Worm (Caenorhabditis elegans) whole organism, young adult: ENCODE data around the gene C26B2.7.

ENCODE experiments used
- B0019.2 ChIP-seq: fragments of 200-800 bp; sonication (Bioruptor generic); conservative IDR thresholded peaks from 2 replicates; pipeline ENCODE4 v1.3.6; 2022; ENCODE audit warnings: missing genetic modification reagents, missing genetic modification characterization, missing compliant biosample characterization
- B0035.1 ChIP-seq: sonication (generic microtip); optimal IDR thresholded peaks from 2 replicates; lab custom pipeline; 2016; ENCODE audit warnings: missing genetic modification characterization, mild to moderate bottlenecking, missing compliant biosample characterization, missing genotype, missing genetic modification reagents
- F49E8.2 ChIP-seq: sonication (generic microtip); optimal IDR thresholded peaks from 3 replicates; lab custom pipeline; 2017; ENCODE audit warnings: missing genetic modification characterization, mild to moderate bottlenecking, missing compliant biosample characterization, antibody characterized with exemption, moderate library complexity; ENCODE audit not compliant: insufficient read depth
- F57C9.4 ChIP-seq: sonication (generic microtip); optimal IDR thresholded peaks from 2 replicates; lab custom pipeline; 2017; ENCODE audit warnings: mild to moderate bottlenecking, missing genetic modification characterization, missing compliant biosample characterization
- K11D2.4 ChIP-seq: fragments of 200-800 bp; sonication (Bioruptor generic); IDR thresholded peaks from 2 replicates; pipeline ENCODE4 v1.3.6; 2022; ENCODE audit warnings: missing genetic modification reagents, missing genetic modification characterization, missing compliant biosample characterization
- T07F8.4 ChIP-seq: sonication (generic microtip); optimal IDR thresholded peaks from 2 replicates; lab custom pipeline; 2016; ENCODE audit warnings: mild to moderate bottlenecking, missing genetic modification characterization, moderate library complexity, missing compliant biosample characterization
- Y53F4B.3 ChIP-seq: fragments of 200-800 bp; sonication (Bioruptor generic); IDR thresholded peaks from 2 replicates; pipeline ENCODE4 v1.3.6; 2022; ENCODE audit warnings: missing genetic modification reagents, missing genetic modification characterization, missing compliant biosample characterization
- Y67H2A.10 ChIP-seq: fragments of 200-800 bp; sonication (Bioruptor generic); conservative IDR thresholded peaks from 2 replicates; pipeline ENCODE4 v1.3.6; 2022; ENCODE audit warnings: missing genetic modification reagents, missing genetic modification characterization, missing compliant biosample characterization
- akir-1 ChIP-seq: fragments of 200-800 bp; sonication (Bioruptor generic); optimal IDR thresholded peaks from 2 replicates; lab custom pipeline; 2018; ENCODE audit warnings: mild to moderate bottlenecking, missing genetic modification characterization, moderate library complexity, missing compliant biosample characterization
- aptf-2 ChIP-seq: fragments of 200-800 bp; sonication (Bioruptor generic); conservative IDR thresholded peaks from 2 replicates; pipeline ENCODE4 v1.3.6; 2022; ENCODE audit warnings: missing genetic modification reagents, missing genetic modification characterization, missing compliant biosample characterization
- aptf-3 ChIP-seq: fragments of 200-800 bp; sonication (Bioruptor generic); IDR thresholded peaks from 2 replicates; pipeline ENCODE4 v1.3.6; 2022; ENCODE audit warnings: missing genetic modification characterization, missing compliant biosample characterization
- attf-3 ChIP-seq: fragments of 200-800 bp; sonication (Bioruptor generic); conservative IDR thresholded peaks from 2 replicates; pipeline ENCODE4 v1.3.6; 2022; ENCODE audit warnings: missing genetic modification reagents, missing genetic modification characterization, missing compliant biosample characterization
- ceh-40 ChIP-seq: fragments of 200-800 bp; sonication (Bioruptor generic); IDR thresholded peaks from 2 replicates; pipeline ENCODE4 v1.3.6; 2022; ENCODE audit warnings: missing genetic modification characterization, missing compliant biosample characterization
- efl-1 ChIP-seq: fragments of 150-350 bp; optimal IDR thresholded peaks from 2 replicates; lab custom pipeline; 2014; ENCODE audit warnings: missing biosample characterization, missing genetic modification reagents, missing genetic modification characterization
- fkh-3 ChIP-seq: sonication (generic microtip); optimal IDR thresholded peaks from 2 replicates; lab custom pipeline; 2016; ENCODE audit warnings: mild to moderate bottlenecking, missing genetic modification characterization, missing compliant biosample characterization
- hlh-26 ChIP-seq: fragments of 200-800 bp; sonication (Bioruptor generic); conservative IDR thresholded peaks from 2 replicates; pipeline ENCODE4 v1.3.6; 2022; ENCODE audit warnings: missing genetic modification reagents, missing genetic modification characterization, missing compliant biosample characterization
- hmg-20 ChIP-seq: fragments of 200-800 bp; sonication (Bioruptor generic); IDR thresholded peaks from 2 replicates; pipeline ENCODE4 v1.3.6; 2022; ENCODE audit warnings: missing genetic modification reagents, missing genetic modification characterization, missing compliant biosample characterization
- hsf-1 ChIP-seq: fragments of 200-800 bp; sonication (Bioruptor generic); IDR thresholded peaks from 2 replicates; pipeline ENCODE4 v1.3.6; 2022; ENCODE audit warnings: missing genetic modification reagents, missing genetic modification characterization, missing compliant biosample characterization
- let-607 ChIP-seq, 2 experiments: fragments of 200-800 bp in 1 of 2; sonication (Bioruptor generic) in 1 of 2; sonication (generic microtip) in 1 of 2; optimal IDR thresholded peaks; 2 replicates each; lab custom pipeline; 2016 to 2018; ENCODE audit warnings: mild to moderate bottlenecking in 2 of 2, missing compliant biosample characterization in 2 of 2, missing genetic modification characterization in 2 of 2, moderate library complexity in 2 of 2, missing genotype in 1 of 2
- lin-40 ChIP-seq: sonication (generic microtip); optimal IDR thresholded peaks from 2 replicates; lab custom pipeline; 2016; ENCODE audit warnings: missing genetic modification characterization, mild to moderate bottlenecking, missing compliant biosample characterization, missing genotype, missing genetic modification reagents
- lsy-27 ChIP-seq: sonication (generic microtip); optimal IDR thresholded peaks from 2 replicates; lab custom pipeline; 2017; ENCODE audit warnings: missing genetic modification characterization, mild to moderate bottlenecking, missing compliant biosample characterization, antibody characterized with exemption, missing genotype, borderline replicate concordance; ENCODE audit not compliant: insufficient read depth
- madf-3 ChIP-seq: fragments of 200-800 bp; sonication (Bioruptor generic); IDR thresholded peaks from 2 replicates; pipeline ENCODE4 v1.3.6; 2022; ENCODE audit warnings: missing genetic modification reagents, missing genetic modification characterization, missing compliant biosample characterization
- madf-8 ChIP-seq: fragments of 200-800 bp; sonication (Bioruptor generic); conservative IDR thresholded peaks from 2 replicates; pipeline ENCODE4 v1.3.6; 2022; ENCODE audit warnings: missing genetic modification reagents, missing genetic modification characterization, missing compliant biosample characterization
- mel-28 ChIP-seq: sonication (generic microtip); optimal IDR thresholded peaks from 2 replicates; lab custom pipeline; 2016; ENCODE audit warnings: borderline replicate concordance, mild to moderate bottlenecking, missing genetic modification characterization, missing compliant biosample characterization
- nhr-27 ChIP-seq: fragments of 200-800 bp; sonication (Bioruptor generic); optimal IDR thresholded peaks from 2 replicates; lab custom pipeline; 2018; ENCODE audit warnings: mild to moderate bottlenecking, missing genetic modification characterization, moderate library complexity, missing compliant biosample characterization
- nhr-80 ChIP-seq: sonication (generic microtip); optimal IDR thresholded peaks from 2 replicates; lab custom pipeline; 2016; ENCODE audit warnings: missing genetic modification characterization, missing compliant biosample characterization
- pbrm-1 ChIP-seq: fragments of 200-800 bp; sonication (Bioruptor generic); IDR thresholded peaks from 2 replicates; pipeline ENCODE4 v1.3.6; 2022; ENCODE audit warnings: missing genetic modification reagents, missing genetic modification characterization, missing compliant biosample characterization
- rec-8 ChIP-seq, 2 experiments: sonication (generic microtip); optimal IDR thresholded peaks; 2 replicates each; lab custom pipeline; 2016; ENCODE audit warnings: mild to moderate bottlenecking in 2 of 2, missing genetic modification characterization in 2 of 2, missing genetic modification reagents in 2 of 2, missing genotype in 2 of 2, missing biosample characterization in 1 of 2, missing compliant biosample characterization in 1 of 2, moderate library complexity in 1 of 2
- sdz-38 ChIP-seq: sonication (generic microtip); optimal IDR thresholded peaks from 2 replicates; lab custom pipeline; 2016; ENCODE audit warnings: missing genotype, missing genetic modification characterization, missing compliant biosample characterization
- somi-1 ChIP-seq: fragments of 200-800 bp; sonication (Bioruptor generic); optimal IDR thresholded peaks from 2 replicates; lab custom pipeline; 2018; ENCODE audit warnings: mild to moderate bottlenecking, missing genetic modification characterization, missing compliant biosample characterization
- zfh-2 ChIP-seq: fragments of 200-800 bp; sonication (Bioruptor generic); conservative IDR thresholded peaks from 2 replicates; pipeline ENCODE4 v1.3.6; 2022; ENCODE audit warnings: missing genetic modification reagents, missing genetic modification characterization, missing compliant biosample characterization
- ztf-18 ChIP-seq: sonication (generic microtip); optimal IDR thresholded peaks from 2 replicates; lab custom pipeline; 2016; ENCODE audit warnings: missing genotype, mild to moderate bottlenecking, missing genetic modification characterization, missing compliant biosample characterization
- ztf-22 ChIP-seq: fragments of 200-800 bp; sonication (Bioruptor generic); optimal IDR thresholded peaks from 2 replicates; lab custom pipeline; 2018; ENCODE audit warnings: mild to moderate bottlenecking, missing genetic modification characterization, moderate library complexity, missing compliant biosample characterization
- ztf-26 ChIP-seq: sonication (generic microtip); optimal IDR thresholded peaks from 2 replicates; lab custom pipeline; 2017; ENCODE audit warnings: missing genetic modification characterization, missing compliant biosample characterization

Gene C26B2.7

DNA sequence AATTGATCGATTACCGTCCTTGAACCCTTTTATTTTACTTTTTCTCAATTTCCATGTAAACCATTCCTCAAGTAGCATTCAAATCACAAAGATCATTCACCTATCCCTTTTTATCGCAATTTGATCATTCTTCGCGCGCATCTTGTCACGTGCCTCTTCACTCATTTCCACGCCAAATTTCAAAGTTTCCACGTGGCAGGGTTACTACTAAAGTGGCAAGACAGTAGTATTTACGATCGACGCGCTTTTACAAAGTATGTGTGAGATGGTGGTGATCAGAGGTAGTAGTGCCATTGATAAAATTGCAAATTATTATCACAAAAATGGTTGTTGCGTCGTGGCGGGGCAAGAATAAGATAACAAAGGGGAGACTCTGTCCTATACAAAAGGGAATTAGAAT is 12.3 kb downstream of the C26B2.7 start:
- TF ChIP-seq aptf-2 (GFP tag; lab: Robert Waterston, UW) (no peak), Y67H2A.10 (GFP tag; lab: Robert Waterston, UW) (no peak), rec-8 (tag; optimal IDR thresholded peaks at IDR 0.05; lab: Kevin White, UChicago) (no peak), ceh-40 (GFP tag; lab: Robert Waterston, UW) (no peak), hsf-1 (GFP tag; lab: Robert Waterston, UW) (no peak), B0035.1 (tag; lab: Kevin White, UChicago) (no peak), hmg-20 (GFP tag; lab: Robert Waterston, UW) (no peak), efl-1 (GFP tag; lab: Kevin White, UChicago) (no peak), ztf-26 (tag; lab: Kevin White, UChicago) (peak; percentile 84), madf-8 (no peak), K11D2.4 (GFP tag; lab: Robert Waterston, UW) (0 out of 2 replicates have a peak, but pooled peaks have one; percentile 16), let-607 (tag; optimal IDR thresholded peaks at IDR 0.05; lab: Kevin White, UChicago) (no peak), Y53F4B.3 (GFP tag; lab: Robert Waterston, UW) (no peak), attf-3 (GFP tag; lab: Robert Waterston, UW) (no peak), nhr-80 (tag; lab: Kevin White, UChicago) (peak; percentile 71), lin-40 (tag; lab: Kevin White, UChicago) (peak; percentile 63), somi-1 (GFP tag; lab: Kevin White, UChicago) (peak; percentile 86), B0019.2 (no peak), ztf-18 (tag; lab: Kevin White, UChicago) (no peak)
- TF ChIP-seq, all 124 proteins: peak for 5

DNA sequence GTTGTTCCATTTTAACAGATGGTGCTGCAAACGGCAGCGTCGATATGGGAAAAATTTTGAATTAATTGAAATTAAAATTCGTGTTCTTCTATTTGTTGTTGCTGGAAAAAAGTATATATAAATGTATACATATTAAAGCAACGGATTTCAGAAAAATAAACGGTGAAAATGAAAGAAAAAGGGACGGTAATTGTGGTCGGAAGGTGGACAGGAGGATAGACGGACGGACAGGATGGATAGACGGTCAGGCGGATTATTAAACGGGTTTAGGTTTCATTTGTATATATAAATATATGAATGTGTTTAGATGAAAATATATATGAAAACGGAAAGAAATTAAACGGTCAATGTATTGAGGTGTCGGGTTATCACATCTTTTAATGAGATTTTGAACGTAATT is 13.3 kb downstream of the C26B2.7 start, which contains the start of gene nhr-31:
nhr-31 (minus strand) TSS at position 101 of the 400 bp plus-strand sequence.
- TF ChIP-seq aptf-3 (no peak), zfh-2 (no peak), pbrm-1 (GFP tag; lab: Robert Waterston, UW) (no peak), sdz-38 (tag; lab: Kevin White, UChicago) (no peak), T07F8.4 (tag; lab: Kevin White, UChicago) (no peak), F57C9.4 (no peak), madf-3 (no peak), hsf-1 (GFP tag; lab: Robert Waterston, UW) (no peak), mel-28 (tag; lab: Kevin White, UChicago) (no peak), nhr-27 (tag; lab: Kevin White, UChicago) (no peak), hlh-26 (no peak), akir-1 (no peak), F49E8.2 (tag; lab: Kevin White, UChicago) (no peak)

DNA sequence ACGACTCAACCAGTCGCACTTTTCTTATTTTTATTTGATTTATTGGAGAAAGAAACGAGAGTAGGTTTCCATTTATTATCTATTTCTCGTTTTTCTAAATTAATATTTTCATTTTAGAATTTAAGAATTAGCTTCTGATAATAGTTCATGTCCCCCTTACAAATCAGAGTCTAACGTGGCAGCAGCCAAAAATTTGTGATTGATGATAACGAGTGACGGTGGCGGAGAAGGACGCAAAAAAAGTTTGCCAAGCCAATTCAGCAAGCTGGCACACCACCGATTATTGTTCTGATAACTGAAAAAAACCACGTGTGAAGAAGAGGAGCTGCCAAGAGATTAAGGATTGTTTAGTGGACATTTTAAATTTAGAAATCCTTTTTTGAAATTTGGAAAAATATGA is 14.0 kb downstream of the C26B2.7 start:
- no peak for TF ChIP-seq lsy-27 (tag; lab: Kevin White, UChicago)
- peak; percentile 94 for TF ChIP-seq nhr-80 (tag; lab: Kevin White, UChicago)
- TF ChIP-seq let-607 (tag; optimal IDR thresholded peaks at IDR 0.05; lab: Kevin White, UChicago), result peak in 1 of 2 experiments; percentile 19
- no peak for TF ChIP-seq fkh-3 (tag; lab: Kevin White, UChicago)
- no peak for TF ChIP-seq ztf-22 (GFP tag; lab: Kevin White, UChicago)
